Worm (Caenorhabditis elegans): Measurements from ENCODE around the gene F32D8.1.

F32D8.1 gene

ce11 chrV:10880138-10880882 lies at the start of gene F32D8.1:
F32D8.1 (plus strand) TSS chrV:10880832.
- TF ChIP-seq tab-1 (GFP tag; IDR thresholded peaks at IDR 0.05): no peak
- TF ChIP-seq cog-1 (tag; optimal IDR thresholded peaks at IDR 0.05): no peak
- TF ChIP-seq med-1 (GFP tag; optimal IDR thresholded peaks at IDR 0.05; ENCODE audit: insufficient read depth): no peak
- no peak for TF ChIP-seq T22C8.4 (GFP tag; IDR thresholded peaks at IDR 0.05)

- TF ChIP-seq flt-1 (GFP tag; IDR thresholded peaks at IDR 0.05) (no peak), klf-2 (GFP tag; conservative IDR thresholded peaks at IDR 0.05) (no peak), cog-1 (tag; optimal IDR thresholded peaks at IDR 0.05) (no peak), ref-1 (GFP tag; conservative IDR thresholded peaks at IDR 0.05) (no peak)
These were observed 47.8 kb upstream of the F32D8.1 start for ce11 chrV:10832862-10833261.

ce11 chrV:10834682-10835219 lies 45.9 kb upstream of the F32D8.1 start:
- TF ChIP-seq ztf-23 (GFP tag; IDR thresholded peaks at IDR 0.05) (no peak), flt-1 (GFP tag; IDR thresholded peaks at IDR 0.05) (no peak), klf-2 (GFP tag; conservative IDR thresholded peaks at IDR 0.05) (no peak), ztf-29 (GFP tag; IDR thresholded peaks at IDR 0.05) (no peak), ref-1 (GFP tag; conservative IDR thresholded peaks at IDR 0.05) (no peak), tab-1 (GFP tag; IDR thresholded peaks at IDR 0.05) (no peak), med-1 (GFP tag; optimal IDR thresholded peaks at IDR 0.05; ENCODE audit: insufficient read depth) (no peak)

- no peak for TF ChIP-seq ztf-29 (GFP tag; IDR thresholded peaks at IDR 0.05)
- no peak for TF ChIP-seq ztf-23 (GFP tag; IDR thresholded peaks at IDR 0.05)
- TF ChIP-seq cog-1 (tag; optimal IDR thresholded peaks at IDR 0.05): no peak
- no peak for TF ChIP-seq ref-1 (GFP tag; conservative IDR thresholded peaks at IDR 0.05)
- TF ChIP-seq T22C8.4 (GFP tag; IDR thresholded peaks at IDR 0.05): no peak
- TF ChIP-seq flt-1 (GFP tag; IDR thresholded peaks at IDR 0.05): no peak
- TF ChIP-seq med-1 (GFP tag; optimal IDR thresholded peaks at IDR 0.05; ENCODE audit: insufficient read depth): no peak
- TF ChIP-seq klf-2 (GFP tag; conservative IDR thresholded peaks at IDR 0.05): no peak
- no peak for TF ChIP-seq tab-1 (GFP tag; IDR thresholded peaks at IDR 0.05)
These were observed 42.4 kb upstream of the F32D8.1 start for ce11 chrV:10838204-10838603.

ce11 chrV:10839398-10839797 lies 41.2 kb upstream of the F32D8.1 start:
- TF ChIP-seq ref-1 (GFP tag; conservative IDR thresholded peaks at IDR 0.05): no peak
- TF ChIP-seq cog-1 (tag; optimal IDR thresholded peaks at IDR 0.05): no peak
- no peak for TF ChIP-seq T22C8.4 (GFP tag; IDR thresholded peaks at IDR 0.05)
- TF ChIP-seq med-1 (GFP tag; optimal IDR thresholded peaks at IDR 0.05; ENCODE audit: insufficient read depth): no peak
- TF ChIP-seq flt-1 (GFP tag; IDR thresholded peaks at IDR 0.05): no peak
- no peak for TF ChIP-seq klf-2 (GFP tag; conservative IDR thresholded peaks at IDR 0.05)
- no peak for TF ChIP-seq ztf-29 (GFP tag; IDR thresholded peaks at IDR 0.05)
- no peak for TF ChIP-seq ztf-23 (GFP tag; IDR thresholded peaks at IDR 0.05)
- TF ChIP-seq tab-1 (GFP tag; IDR thresholded peaks at IDR 0.05): no peak

- TF ChIP-seq ztf-23 (GFP tag; IDR thresholded peaks at IDR 0.05): no peak
- TF ChIP-seq flt-1 (GFP tag; IDR thresholded peaks at IDR 0.05): no peak
- TF ChIP-seq T22C8.4 (GFP tag; IDR thresholded peaks at IDR 0.05): no peak
- no peak for TF ChIP-seq med-1 (GFP tag; optimal IDR thresholded peaks at IDR 0.05; ENCODE audit: insufficient read depth)
- no peak for TF ChIP-seq ref-1 (GFP tag; conservative IDR thresholded peaks at IDR 0.05)
- TF ChIP-seq klf-2 (GFP tag; conservative IDR thresholded peaks at IDR 0.05): no peak
- TF ChIP-seq ztf-29 (GFP tag; IDR thresholded peaks at IDR 0.05): no peak
- TF ChIP-seq tab-1 (GFP tag; IDR thresholded peaks at IDR 0.05): no peak
- no peak for TF ChIP-seq cog-1 (tag; optimal IDR thresholded peaks at IDR 0.05)
These were observed 33.7 kb upstream of the F32D8.1 start, which contains the start of gene C29A12.6 for ce11 chrV:10846893-10847292. C29A12.6 (plus strand) TSS chrV:10847193.

- no peak for TF ChIP-seq ztf-29 (GFP tag; IDR thresholded peaks at IDR 0.05)
- no peak for TF ChIP-seq tab-1 (GFP tag; IDR thresholded peaks at IDR 0.05)
- TF ChIP-seq ref-1 (GFP tag; conservative IDR thresholded peaks at IDR 0.05): no peak
- no peak for TF ChIP-seq med-1 (GFP tag; optimal IDR thresholded peaks at IDR 0.05; ENCODE audit: insufficient read depth)
- TF ChIP-seq cog-1 (tag; optimal IDR thresholded peaks at IDR 0.05): no peak
- no peak for TF ChIP-seq ztf-23 (GFP tag; IDR thresholded peaks at IDR 0.05)
- no peak for TF ChIP-seq flt-1 (GFP tag; IDR thresholded peaks at IDR 0.05)
- TF ChIP-seq klf-2 (GFP tag; conservative IDR thresholded peaks at IDR 0.05): no peak
- no peak for TF ChIP-seq T22C8.4 (GFP tag; IDR thresholded peaks at IDR 0.05)
These were observed 26.4 kb upstream of the F32D8.1 start for ce11 chrV:10854197-10854596.

ce11 chrV:10855363-10855762 lies 25.3 kb upstream of the F32D8.1 start:
- TF ChIP-seq med-1 (GFP tag; optimal IDR thresholded peaks at IDR 0.05; ENCODE audit: insufficient read depth): no peak
- no peak for TF ChIP-seq flt-1 (GFP tag; IDR thresholded peaks at IDR 0.05)
- TF ChIP-seq tab-1 (GFP tag; IDR thresholded peaks at IDR 0.05): no peak
- TF ChIP-seq klf-2 (GFP tag; conservative IDR thresholded peaks at IDR 0.05): no peak
- no peak for TF ChIP-seq T22C8.4 (GFP tag; IDR thresholded peaks at IDR 0.05)
- no peak for TF ChIP-seq cog-1 (tag; optimal IDR thresholded peaks at IDR 0.05)
- no peak for TF ChIP-seq ref-1 (GFP tag; conservative IDR thresholded peaks at IDR 0.05)
- TF ChIP-seq ztf-23 (GFP tag; IDR thresholded peaks at IDR 0.05): no peak
- no peak for TF ChIP-seq ztf-29 (GFP tag; IDR thresholded peaks at IDR 0.05)

- TF ChIP-seq ztf-23 (GFP tag; IDR thresholded peaks at IDR 0.05) (no peak), cog-1 (tag; optimal IDR thresholded peaks at IDR 0.05) (no peak), ref-1 (GFP tag; conservative IDR thresholded peaks at IDR 0.05) (no peak), T22C8.4 (GFP tag; IDR thresholded peaks at IDR 0.05) (no peak), ztf-29 (GFP tag; IDR thresholded peaks at IDR 0.05) (no peak)
These were observed 23.6 kb upstream of the F32D8.1 start for ce11 chrV:10856901-10857637.

Measured in whole organism, midembryonic.